Worm (Caenorhabditis elegans) whole organism, L3 larva: ENCODE results near the gene M05D6.8.

Experiments used
- ceh-82 ChIP-seq: fragments of 150-350 bp; optimal IDR thresholded peaks from 2 replicates; lab custom pipeline; 2014; ENCODE audit warnings: missing biosample characterization, missing genetic modification characterization
- ceh-9 ChIP-seq: sonication (generic microtip); optimal IDR thresholded peaks from 2 replicates; lab custom pipeline; 2018; ENCODE audit warnings: missing biosample characterization, missing genetic modification characterization
- elt-1 ChIP-seq: fragments of 150-350 bp; optimal IDR thresholded peaks from 2 replicates; lab custom pipeline; 2014; ENCODE audit warnings: missing biosample characterization, missing genetic modification characterization
- elt-3 ChIP-seq, 3 experiments: fragments of 150-350 bp in 1 of 3; sonication (generic microtip) in 2 of 3; optimal IDR thresholded peaks; 2 replicates in 2 of 3; 4 replicates in 1 of 3; lab custom pipeline; 2014 to 2017; ENCODE audit warnings: missing biosample characterization in 3 of 3, missing genetic modification characterization in 3 of 3
- fos-1 ChIP-seq: fragments of 150-350 bp; optimal IDR thresholded peaks from 2 replicates; lab custom pipeline; 2014; ENCODE audit warnings: missing biosample characterization, missing genetic modification characterization
- nhr-11 ChIP-seq: fragments of 150-350 bp; optimal IDR thresholded peaks from 2 replicates; lab custom pipeline; 2014; ENCODE audit warnings: missing biosample characterization, missing genetic modification characterization
- nhr-237 ChIP-seq: fragments of 150-350 bp; optimal IDR thresholded peaks from 2 replicates; lab custom pipeline; 2014; ENCODE audit warnings: missing biosample characterization, missing genetic modification characterization
- nhr-76 ChIP-seq: fragments of 150-350 bp; sonication (generic microtip); optimal IDR thresholded peaks from 5 replicates; lab custom pipeline; 2014; ENCODE audit warnings: missing biosample characterization, missing genetic modification characterization
- snpc-4 ChIP-seq: fragments of 150-350 bp; optimal IDR thresholded peaks from 2 replicates; lab custom pipeline; 2014; ENCODE audit warnings: missing biosample characterization, missing genetic modification characterization
- unc-62 ChIP-seq: fragments of 150-350 bp; sonication (generic microtip); optimal IDR thresholded peaks from 4 replicates; lab custom pipeline; 2014; ENCODE audit warnings: missing biosample characterization, missing genetic modification reagents, missing genetic modification characterization
- ztf-11 ChIP-seq: fragments of 150-350 bp; optimal IDR thresholded peaks from 2 replicates; lab custom pipeline; 2014; ENCODE audit warnings: missing biosample characterization, missing genetic modification characterization
- ztf-4 ChIP-seq: fragments of 150-350 bp; optimal IDR thresholded peaks from 2 replicates; lab custom pipeline; 2014; ENCODE audit warnings: missing biosample characterization, missing genetic modification characterization

ce11 chrII:8442717-8443223, 28.3 kb downstream of the M05D6.8 start, which contains the start of gene eif-3.G:
- no peak for TF ChIP-seq ztf-11
- TF ChIP-seq unc-62 (GFP tag; lab: Kevin White, UChicago), result no peak
- no peak for TF ChIP-seq nhr-11 (tag; lab: Kevin White, UChicago)
- TF ChIP-seq elt-3 (tag; optimal IDR thresholded peaks at IDR 0.05; lab: Kevin White, UChicago), result no peak
- TF ChIP-seq snpc-4 (tag; lab: Kevin White, UChicago), result no peak
- no peak for TF ChIP-seq ceh-82 (tag; lab: Kevin White, UChicago)
- TF ChIP-seq nhr-76 (tag; lab: Kevin White, UChicago), result no peak
- TF ChIP-seq fos-1, result no peak
- no peak for TF ChIP-seq ceh-9
- TF ChIP-seq elt-1 (tag; lab: Kevin White, UChicago), result no peak
- no peak for TF ChIP-seq nhr-237 (tag; lab: Kevin White, UChicago)
- no peak for TF ChIP-seq ztf-4 (tag; lab: Kevin White, UChicago)
